Fruit fly (Drosophila melanogaster) whole organism, prepupa: Measurements from ENCODE around the gene Lsd-2.

Experiments
- Gug ChIP-seq: fragments of 200-800 bp; sonication (Bioruptor generic); IDR thresholded peaks from 2 replicates; pipeline ENCODE4 v1.3.6; 2022; ENCODE audit warnings: missing biosample characterization, missing genetic modification characterization
- Lpt ChIP-seq: fragments of 200-800 bp; sonication (Bioruptor generic); optimal IDR thresholded peaks from 3 replicates; lab custom pipeline; 2016; ENCODE audit warnings: missing biosample characterization, missing genetic modification characterization

- no peak for TF ChIP-seq Gug (GFP tag; lab: Robert Waterston, UW)
- TF ChIP-seq Lpt (GFP tag; lab: Kevin White, UChicago): no peak
These were observed 49.5 kb upstream of the Lsd-2 start, which contains the start of gene drd for dm6 chrX:15125496-15125895.
